Fruit fly (Drosophila melanogaster): ENCODE measurements around the gene rudhira.

The rudhira gene

dm6 chrX:11788187-11788870 lies 28.4 kb upstream of the rudhira start (continued):
- peak; percentile 66; the same call in 1 of the 3 replicates for TF ChIP-seq gce (GFP tag; IDR thresholded peaks at IDR 0.05)
- TF ChIP-seq p53 (GFP tag; optimal IDR thresholded peaks at IDR 0.05), result no peak
- TF ChIP-seq CG7839 (tag; optimal IDR thresholded peaks at IDR 0.05), result peak; percentile 81
- TF ChIP-seq HLH4C (GFP tag; IDR thresholded peaks at IDR 0.05; ENCODE audit: partially characterized antibody), result no peak
- no peak for TF ChIP-seq sc (optimal IDR thresholded peaks at IDR 0.05)
- TF ChIP-seq sc (GFP tag; optimal IDR thresholded peaks at IDR 0.05), result no peak
- peak; percentile 63; the same call in 1 of the 2 replicates for TF ChIP-seq seq (GFP tag; IDR thresholded peaks at IDR 0.05)
- peak; percentile 44 for TF ChIP-seq CG2875 (GFP tag; optimal IDR thresholded peaks at IDR 0.05)
- peak; percentile 55 for TF ChIP-seq dmrt11E (tag; optimal IDR thresholded peaks at IDR 0.05)
- TF ChIP-seq zfh2 (GFP tag; optimal IDR thresholded peaks at IDR 0.05), result peak; percentile 17
- TF ChIP-seq unpg (GFP tag; optimal IDR thresholded peaks at IDR 0.05), result peak; percentile 85
- peak; percentile 21; the same call in 1 of the 2 replicates for TF ChIP-seq peb (GFP tag; IDR thresholded peaks at IDR 0.05)
- peak; percentile 76 for TF ChIP-seq HHEX (GFP tag; optimal IDR thresholded peaks at IDR 0.05)
- TF ChIP-seq gcm2 (GFP tag; optimal IDR thresholded peaks at IDR 0.05), result peak; percentile 34
- peak; percentile 77 for TF ChIP-seq CG17359 (tag; optimal IDR thresholded peaks at IDR 0.05)
- TF ChIP-seq ewg (GFP tag; optimal IDR thresholded peaks at IDR 0.05), result peak; percentile 52
- TF ChIP-seq ttk (GFP tag; IDR thresholded peaks at IDR 0.05), result peak; percentile 46; the same call in 1 of the 2 replicates
- TF ChIP-seq Dip3 (GFP tag; optimal IDR thresholded peaks at IDR 0.05), result peak; percentile 44
- TF ChIP-seq oc (tag; optimal IDR thresholded peaks at IDR 0.05), result peak; percentile 68
- TF ChIP-seq CG14965 (GFP tag; optimal IDR thresholded peaks at IDR 0.05; ENCODE audit: borderline replicate concordance), result no peak
- no peak for TF ChIP-seq Bgb (GFP tag; IDR thresholded peaks at IDR 0.05; ENCODE audit: partially characterized antibody)
- TF ChIP-seq bbx (GFP tag; IDR thresholded peaks at IDR 0.05; ENCODE audit: partially characterized antibody), result no peak
- no peak for TF ChIP-seq cas (GFP tag; IDR thresholded peaks at IDR 0.05)
- TF ChIP-seq D19A (tag; optimal IDR thresholded peaks at IDR 0.05), result peak; percentile 58
- TF ChIP-seq CG10959 (GFP tag; IDR thresholded peaks at IDR 0.05), result no peak
- TF ChIP-seq Adf1 (GFP tag; IDR thresholded peaks at IDR 0.05), result no peak
- no peak for TF ChIP-seq CG9932 (GFP tag; IDR thresholded peaks at IDR 0.05)
- TF ChIP-seq CG14014 (GFP tag; IDR thresholded peaks at IDR 0.05), result peak; percentile 65
- TF ChIP-seq Doc3 (GFP tag; IDR thresholded peaks at IDR 0.05; ENCODE audit: partially characterized antibody), result no peak
- TF ChIP-seq CG34422 (GFP tag; IDR thresholded peaks at IDR 0.05), result peak; percentile 74; the same call in 2 of the 3 replicates
- no peak for TF ChIP-seq CG3065 (GFP tag; optimal IDR thresholded peaks at IDR 0.05)
- no peak for TF ChIP-seq bigmax (GFP tag; optimal IDR thresholded peaks at IDR 0.05)
- TF ChIP-seq CG15696 (tag; optimal IDR thresholded peaks at IDR 0.05), result peak; percentile 43
- peak; percentile 79 for TF ChIP-seq E2f1 (GFP tag; IDR thresholded peaks at IDR 0.05)
- peak; percentile 33 for TF ChIP-seq NC2β (GFP tag; optimal IDR thresholded peaks at IDR 0.05)
- TF ChIP-seq phol (tag; optimal IDR thresholded peaks at IDR 0.05), result peak; percentile 77
- no peak for TF ChIP-seq Dll (GFP tag; IDR thresholded peaks at IDR 0.05; ENCODE audit: partially characterized antibody)
- no peak for TF ChIP-seq CG2129 (GFP tag; IDR thresholded peaks at IDR 0.05; ENCODE audit: partially characterized antibody)
- TF ChIP-seq Dbx (GFP tag; IDR thresholded peaks at IDR 0.05), result 0 out of 3 replicates have a peak, but pooled peaks have one; percentile 11
- TF ChIP-seq Sry-β (GFP tag; optimal IDR thresholded peaks at IDR 0.05), result peak; percentile 84
- peak; percentile 48 for TF ChIP-seq CG33213 (GFP tag; optimal IDR thresholded peaks at IDR 0.05)
- TF ChIP-seq CG7357 (GFP tag; IDR thresholded peaks at IDR 0.05), result no peak
- no peak for TF ChIP-seq CG6272 (GFP tag; IDR thresholded peaks at IDR 0.05)
- no peak for TF ChIP-seq CG7928 (GFP tag; optimal IDR thresholded peaks at IDR 0.05)
- TF ChIP-seq CG7987 (GFP tag; optimal IDR thresholded peaks at IDR 0.05), result peak; percentile 13
- peak; percentile 61 for TF ChIP-seq bab2 (GFP tag; optimal IDR thresholded peaks at IDR 0.05)
- TF ChIP-seq CG7745 (tag; optimal IDR thresholded peaks at IDR 0.05), result no peak
- peak; percentile 60 for TF ChIP-seq CG12769 (tag; optimal IDR thresholded peaks at IDR 0.05)
- peak; percentile 53 for TF ChIP-seq Hand (GFP tag; optimal IDR thresholded peaks at IDR 0.05)

All from whole organism, embryonic.